Worm (Caenorhabditis elegans): ENCODE results near the gene pgp-12.

Gene pgp-12

ce11 chrX:12693150-12693589 is 38.4 kb upstream of the pgp-12 start:
- peak in 1 of 2 experiments; percentile 24 for TF ChIP-seq ZK546.5 (tag; optimal IDR thresholded peaks at IDR 0.05)
- TF ChIP-seq rbr-2 (tag; optimal IDR thresholded peaks at IDR 0.05), result peak; percentile 3
- no peak for TF ChIP-seq F10B5.3 (tag; optimal IDR thresholded peaks at IDR 0.05)
- TF ChIP-seq lsy-2 (tag; optimal IDR thresholded peaks at IDR 0.05), result peak in 1 of 2 experiments; percentile 0
- TF ChIP-seq F37D6.2 (tag; optimal IDR thresholded peaks at IDR 0.05), result peak; percentile 48
- 0 out of 2 replicates have a peak, but pooled peaks have one; percentile 45 for TF ChIP-seq nhr-42 (GFP tag; IDR thresholded peaks at IDR 0.05)
- peak; percentile 66 for TF ChIP-seq aha-1 (tag)
- no peak for TF ChIP-seq nhr-11 (tag; optimal IDR thresholded peaks at IDR 0.05)

- TF ChIP-seq mes-2 (tag; optimal IDR thresholded peaks at IDR 0.05; ENCODE audit: poor library complexity, severe bottlenecking), result no peak
- TF ChIP-seq unc-130 (GFP tag; optimal IDR thresholded peaks at IDR 0.05), result no peak
- no peak for TF ChIP-seq gei-8 (GFP tag; optimal IDR thresholded peaks at IDR 0.05)
- no peak for TF ChIP-seq egl-43 (GFP tag; IDR thresholded peaks at IDR 0.05)
- no peak for TF ChIP-seq nhr-102 (tag; optimal IDR thresholded peaks at IDR 0.05)
- no peak for TF ChIP-seq pqm-1 (tag; optimal IDR thresholded peaks at IDR 0.05)
- no peak for TF ChIP-seq snpc-1.2 (GFP tag; IDR thresholded peaks at IDR 0.05)
- no peak for TF ChIP-seq ZK546.5 (tag; optimal IDR thresholded peaks at IDR 0.05)
- no peak for TF ChIP-seq daf-8 (GFP tag; IDR thresholded peaks at IDR 0.05)
- no peak for TF ChIP-seq daf-19 (GFP tag; conservative IDR thresholded peaks at IDR 0.05)
- TF ChIP-seq lsy-2 (tag; optimal IDR thresholded peaks at IDR 0.05), result no peak
- TF ChIP-seq set-16 (GFP tag; IDR thresholded peaks at IDR 0.05), result no peak
- TF ChIP-seq lir-3 (tag; optimal IDR thresholded peaks at IDR 0.05), result no peak
- no peak for TF ChIP-seq lin-38 (GFP tag; IDR thresholded peaks at IDR 0.05)
- TF ChIP-seq fkh-10 (GFP tag; optimal IDR thresholded peaks at IDR 0.05), result no peak
Observed at ce11 chrX:12700456-12700855, 31.2 kb upstream of the pgp-12 start, which contains the start of gene nhr-26. TSS of gene nhr-26 (minus strand) at chrX:12700465.

- TF ChIP-seq lin-38 (GFP tag; IDR thresholded peaks at IDR 0.05) (no peak), php-3 (GFP tag; IDR thresholded peaks at IDR 0.05) (no peak), set-16 (GFP tag; IDR thresholded peaks at IDR 0.05) (no peak), ceh-28 (tag; optimal IDR thresholded peaks at IDR 0.05) (no peak), ceh-20 (GFP tag; IDR thresholded peaks at IDR 0.05) (no peak), F37D6.2 (tag; optimal IDR thresholded peaks at IDR 0.05) (no peak), cey-2 (tag; optimal IDR thresholded peaks at IDR 0.05; ENCODE audit: borderline replicate concordance, insufficient read depth) (no peak), dve-1 (tag; optimal IDR thresholded peaks at IDR 0.05; ENCODE audit: insufficient read depth) (no peak), zip-2 (tag; optimal IDR thresholded peaks at IDR 0.05) (no peak), zfp-2 (tag; optimal IDR thresholded peaks at IDR 0.05) (no peak), nhr-48 (tag; optimal IDR thresholded peaks at IDR 0.05) (no peak), nhr-41 (GFP tag; IDR thresholded peaks at IDR 0.05) (no peak), mdl-1 (tag; optimal IDR thresholded peaks at IDR 0.05) (no peak), ces-1 (GFP tag; optimal IDR thresholded peaks at IDR 0.05) (no peak), pha-4 (GFP tag; IDR thresholded peaks at IDR 0.05) (no peak), pha-4 (tag; optimal IDR thresholded peaks at IDR 0.05) (no peak), mes-2 (tag; optimal IDR thresholded peaks at IDR 0.05; ENCODE audit: poor library complexity, severe bottlenecking) (no peak), mep-1 (tag; optimal IDR thresholded peaks at IDR 0.05) (no peak), F49E8.2 (tag; optimal IDR thresholded peaks at IDR 0.05; ENCODE audit: borderline replicate concordance) (no peak), unc-130 (GFP tag; optimal IDR thresholded peaks at IDR 0.05) (no peak), hlh-30 (tag; optimal IDR thresholded peaks at IDR 0.05; ENCODE audit: insufficient read depth) (no peak)
Observed at ce11 chrX:12701963-12702362, 29.6 kb upstream of the pgp-12 start, which contains the start of gene nhr-214. TSS of gene nhr-214 (minus strand) at chrX:12702063.
